Fruit fly (Drosophila melanogaster) whole organism, embryonic: ENCODE measurements around the gene SerRS-m.

ENCODE experiments used
- Ada2b ChIP-seq: fragments of 200-800 bp; sonication (Bioruptor generic); IDR thresholded peaks from 2 replicates; pipeline ENCODE4 v1.3.6; 2022; ENCODE audit warnings: missing biosample characterization, missing genetic modification characterization
- Adf1 ChIP-seq: fragments of 200-800 bp; sonication (Bioruptor generic); IDR thresholded peaks from 2 replicates; pipeline ENCODE4 v1.3.6; 2022; ENCODE audit warnings: missing biosample characterization, missing genetic modification characterization
- CG10321 ChIP-seq: fragments of 200-800 bp; sonication (Bioruptor generic); IDR thresholded peaks from 2 replicates; pipeline ENCODE4 v1.3.6; 2022; ENCODE audit warnings: missing biosample characterization, missing genetic modification characterization
- CG10462 ChIP-seq: fragments of 200-800 bp; sonication (Bioruptor generic); optimal IDR thresholded peaks from 2 replicates; lab custom pipeline; 2016; ENCODE audit warnings: missing biosample characterization, missing genetic modification characterization
- CG14710 ChIP-seq: fragments of 200-800 bp; sonication (Bioruptor generic); optimal IDR thresholded peaks from 3 replicates; lab custom pipeline; 2019; ENCODE audit warnings: missing biosample characterization, mild to moderate bottlenecking, missing genetic modification characterization, moderate library complexity
- CG15011 ChIP-seq: fragments of 200-800 bp; sonication (Bioruptor generic); optimal IDR thresholded peaks from 3 replicates; lab custom pipeline; 2018; ENCODE audit warnings: missing biosample characterization, mild to moderate bottlenecking, missing genetic modification characterization
- CG1602 ChIP-seq: fragments of 200-800 bp; sonication (Bioruptor generic); optimal IDR thresholded peaks from 3 replicates; lab custom pipeline; 2016; ENCODE audit warnings: missing biosample characterization, missing genetic modification characterization
- CG2875 ChIP-seq: fragments of 200-800 bp; sonication (Bioruptor generic); optimal IDR thresholded peaks from 2 replicates; lab custom pipeline; 2017; ENCODE audit warnings: missing biosample characterization, mild to moderate bottlenecking, missing genetic modification characterization, missing genetic modification reagents
- CG31388 ChIP-seq: fragments of 200-800 bp; sonication (Bioruptor generic); optimal IDR thresholded peaks from 2 replicates; lab custom pipeline; 2016; ENCODE audit warnings: missing biosample characterization, missing genetic modification characterization
- CG33213 ChIP-seq: fragments of 200-800 bp; sonication (Bioruptor generic); optimal IDR thresholded peaks from 3 replicates; lab custom pipeline; 2016; ENCODE audit warnings: missing biosample characterization, missing genetic modification characterization
- CG3838 ChIP-seq: fragments of 200-800 bp; sonication (Bioruptor generic); optimal IDR thresholded peaks from 3 replicates; lab custom pipeline; 2016; ENCODE audit warnings: missing biosample characterization, missing genetic modification characterization
- CG42726 ChIP-seq: fragments of 200-800 bp; sonication (Bioruptor generic); IDR thresholded peaks from 2 replicates; pipeline ENCODE4 v1.3.6; 2022; ENCODE audit warnings: missing biosample characterization, missing genetic modification characterization; ENCODE audit not compliant: partially characterized antibody
- CG4360 ChIP-seq: fragments of 200-800 bp; sonication (Bioruptor generic); IDR thresholded peaks from 2 replicates; pipeline ENCODE4 v1.3.6; 2022; ENCODE audit warnings: missing biosample characterization, missing genetic modification characterization
- CG4617 ChIP-seq: fragments of 200-800 bp; sonication (Bioruptor generic); optimal IDR thresholded peaks from 3 replicates; lab custom pipeline; 2016; ENCODE audit warnings: missing biosample characterization, missing genetic modification characterization, borderline replicate concordance
- CG4707 ChIP-seq: fragments of 200-800 bp; sonication (Bioruptor generic); optimal IDR thresholded peaks from 2 replicates; lab custom pipeline; 2018; ENCODE audit warnings: missing biosample characterization, mild to moderate bottlenecking, missing genetic modification characterization, moderate library complexity
- CG5245 ChIP-seq: fragments of 200-800 bp; sonication (Bioruptor generic); optimal IDR thresholded peaks from 3 replicates; lab custom pipeline; 2016; ENCODE audit warnings: missing biosample characterization, missing genetic modification characterization
- CG5953 ChIP-seq: fragments of 200-800 bp; sonication (Bioruptor generic); IDR thresholded peaks from 2 replicates; pipeline ENCODE4 v1.3.6; 2022; ENCODE audit warnings: missing biosample characterization, missing genetic modification characterization
- CG7372 ChIP-seq: fragments of 200-800 bp; sonication (Bioruptor generic); IDR thresholded peaks from 2 replicates; pipeline ENCODE4 v1.3.6; 2022; ENCODE audit warnings: missing biosample characterization, missing genetic modification characterization
- CG7556 ChIP-seq: fragments of 200-800 bp; sonication (Bioruptor generic); optimal IDR thresholded peaks from 2 replicates; lab custom pipeline; 2017; ENCODE audit warnings: missing biosample characterization, mild to moderate bottlenecking, missing genetic modification characterization
- CTCF ChIP-seq: fragments of 200-800 bp; sonication (Bioruptor generic); optimal IDR thresholded peaks from 2 replicates; lab custom pipeline; 2017; ENCODE audit warnings: missing biosample characterization, mild to moderate bottlenecking, missing genetic modification characterization, moderate library complexity
- Chrac-16 ChIP-seq: fragments of 200-800 bp; sonication (Bioruptor generic); optimal IDR thresholded peaks from 3 replicates; lab custom pipeline; 2016; ENCODE audit warnings: missing biosample characterization, missing genetic modification characterization
- Deaf1 ChIP-seq: fragments of 200-800 bp; optimal IDR thresholded peaks from 3 replicates; lab custom pipeline; 2019; ENCODE audit warnings: missing biosample characterization, mild to moderate bottlenecking, missing genetic modification characterization, moderate library complexity
- Dek ChIP-seq: fragments of 200-800 bp; sonication (Bioruptor generic); optimal IDR thresholded peaks from 3 replicates; lab custom pipeline; 2019; ENCODE audit warnings: missing biosample characterization, mild to moderate bottlenecking, missing genetic modification characterization, moderate library complexity
- E2f1 ChIP-seq: fragments of 200-800 bp; sonication (Bioruptor generic); IDR thresholded peaks from 2 replicates; pipeline ENCODE4 v1.3.6; 2022; ENCODE audit warnings: missing biosample characterization, missing genetic modification characterization
- Fer1 ChIP-seq: fragments of 200-800 bp; sonication (Bioruptor generic); optimal IDR thresholded peaks from 2 replicates; lab custom pipeline; 2017; ENCODE audit warnings: missing biosample characterization, mild to moderate bottlenecking, missing genetic modification characterization
- Oaz ChIP-seq: fragments of 200-800 bp; sonication (Bioruptor generic); IDR thresholded peaks from 2 replicates; pipeline ENCODE4 v1.3.6; 2022; ENCODE audit warnings: missing biosample characterization, missing genetic modification characterization
- Optix ChIP-seq: fragments of 200-800 bp; sonication (Bioruptor generic); IDR thresholded peaks from 3 replicates; pipeline ENCODE4 v1.3.6; 2022; ENCODE audit warnings: missing biosample characterization, missing genetic modification characterization
- Side ChIP-seq: fragments of 200-800 bp; sonication (Bioruptor generic); optimal IDR thresholded peaks from 2 replicates; lab custom pipeline; 2016; ENCODE audit warnings: missing biosample characterization, missing genetic modification characterization
- ac ChIP-seq: fragments of 200-800 bp; sonication (Bioruptor generic); optimal IDR thresholded peaks from 3 replicates; lab custom pipeline; 2017; ENCODE audit warnings: missing biosample characterization, mild to moderate bottlenecking, missing genetic modification characterization
- ato ChIP-seq: fragments of 200-800 bp; sonication (Bioruptor generic); IDR thresholded peaks from 2 replicates; pipeline ENCODE4 v1.3.6; 2022; ENCODE audit warnings: missing biosample characterization, missing genetic modification characterization; ENCODE audit not compliant: partially characterized antibody
- bab2 ChIP-seq: fragments of 200-800 bp; sonication (Bioruptor generic); optimal IDR thresholded peaks from 2 replicates; lab custom pipeline; 2016; ENCODE audit warnings: missing biosample characterization, missing genetic modification characterization
- cas ChIP-seq: fragments of 200-800 bp; sonication (Bioruptor generic); IDR thresholded peaks from 2 replicates; pipeline ENCODE4 v1.3.6; 2022; ENCODE audit warnings: missing biosample characterization, missing genetic modification characterization
- dmrt99B ChIP-seq: fragments of 200-800 bp; sonication (Bioruptor generic); optimal IDR thresholded peaks from 2 replicates; lab custom pipeline; 2018; ENCODE audit warnings: missing biosample characterization, mild to moderate bottlenecking, missing genetic modification characterization, moderate library complexity
- eyg ChIP-seq: fragments of 200-800 bp; sonication (Bioruptor generic); optimal IDR thresholded peaks from 3 replicates; lab custom pipeline; 2016; ENCODE audit warnings: missing biosample characterization, missing genetic modification characterization
- fru ChIP-seq: fragments of >200 bp; optimal IDR thresholded peaks from 2 replicates; lab custom pipeline; 2017
- fu2 ChIP-seq: fragments of 200-800 bp; sonication (Bioruptor generic); optimal IDR thresholded peaks from 2 replicates; lab custom pipeline; 2016; ENCODE audit warnings: missing biosample characterization, missing genetic modification characterization
- gsb-n ChIP-seq: fragments of 200-800 bp; sonication (Bioruptor generic); optimal IDR thresholded peaks from 3 replicates; lab custom pipeline; 2018; ENCODE audit warnings: missing biosample characterization, mild to moderate bottlenecking, missing genetic modification characterization
- insv ChIP-seq, 2 experiments: fragments of 200-800 bp; sonication (Bioruptor generic); optimal IDR thresholded peaks; 3 replicates each; lab custom pipeline; 2016 to 2018; ENCODE audit warnings: missing biosample characterization in 2 of 2, missing genetic modification characterization in 2 of 2
- ken ChIP-seq: fragments of 200-800 bp; sonication (Bioruptor generic); IDR thresholded peaks from 3 replicates; pipeline ENCODE4 v1.3.6; 2022; ENCODE audit warnings: missing biosample characterization, missing genetic modification characterization
- onecut ChIP-seq: fragments of 200-800 bp; sonication (Bioruptor generic); IDR thresholded peaks from 2 replicates; pipeline ENCODE4 v1.3.6; 2022; ENCODE audit warnings: missing biosample characterization, missing genetic modification characterization
- phol ChIP-seq: fragments of 200-800 bp; sonication (Bioruptor generic); optimal IDR thresholded peaks from 3 replicates; lab custom pipeline; 2018; ENCODE audit warnings: missing biosample characterization, mild to moderate bottlenecking, missing genetic modification characterization, moderate library complexity
- pita ChIP-seq: fragments of 200-800 bp; sonication (Bioruptor generic); optimal IDR thresholded peaks from 2 replicates; lab custom pipeline; 2017; ENCODE audit warnings: missing biosample characterization, mild to moderate bottlenecking, missing genetic modification characterization
- pum ChIP-seq: fragments of 200-800 bp; sonication (Bioruptor generic); optimal IDR thresholded peaks from 2 replicates; lab custom pipeline; 2016; ENCODE audit warnings: missing biosample characterization, missing genetic modification characterization
- repo ChIP-seq: fragments of 200-800 bp; sonication (Bioruptor generic); optimal IDR thresholded peaks from 2 replicates; lab custom pipeline; 2016; ENCODE audit warnings: missing biosample characterization, missing genetic modification characterization
- sens-2 ChIP-seq: fragments of 200-800 bp; sonication (Bioruptor generic); IDR thresholded peaks from 2 replicates; pipeline ENCODE4 v1.3.6; 2022; ENCODE audit warnings: missing biosample characterization, missing genetic modification characterization
- seq ChIP-seq: fragments of 200-800 bp; sonication (Bioruptor generic); IDR thresholded peaks from 2 replicates; pipeline ENCODE4 v1.3.6; 2022; ENCODE audit warnings: missing biosample characterization, missing genetic modification characterization
- shn ChIP-seq: fragments of 200-800 bp; sonication (Bioruptor generic); optimal IDR thresholded peaks from 3 replicates; lab custom pipeline; 2016; ENCODE audit warnings: missing biosample characterization, missing genetic modification characterization
- ssp ChIP-seq: fragments of 200-800 bp; sonication (Bioruptor generic); IDR thresholded peaks from 2 replicates; pipeline ENCODE4 v1.3.6; 2022; ENCODE audit warnings: missing biosample characterization, missing genetic modification characterization
- stwl ChIP-seq: fragments of 200-800 bp; sonication (Bioruptor generic); optimal IDR thresholded peaks from 3 replicates; lab custom pipeline; 2018; ENCODE audit warnings: missing biosample characterization, mild to moderate bottlenecking, missing genetic modification characterization, moderate library complexity
- tna ChIP-seq: fragments of 200-800 bp; sonication (Bioruptor generic); IDR thresholded peaks from 2 replicates; pipeline ENCODE4 v1.3.6; 2022; ENCODE audit warnings: missing biosample characterization, missing genetic modification characterization; ENCODE audit not compliant: partially characterized antibody
- trem ChIP-seq: fragments of 200-800 bp; optimal IDR thresholded peaks from 3 replicates; lab custom pipeline; 2019; ENCODE audit warnings: missing biosample characterization, mild to moderate bottlenecking, missing genetic modification characterization, moderate library complexity
- vvl ChIP-seq: fragments of 200-800 bp; sonication (Bioruptor generic); IDR thresholded peaks from 2 replicates; pipeline ENCODE4 v1.3.6; 2022; ENCODE audit warnings: missing biosample characterization, missing genetic modification characterization

Gene SerRS-m

DNA sequence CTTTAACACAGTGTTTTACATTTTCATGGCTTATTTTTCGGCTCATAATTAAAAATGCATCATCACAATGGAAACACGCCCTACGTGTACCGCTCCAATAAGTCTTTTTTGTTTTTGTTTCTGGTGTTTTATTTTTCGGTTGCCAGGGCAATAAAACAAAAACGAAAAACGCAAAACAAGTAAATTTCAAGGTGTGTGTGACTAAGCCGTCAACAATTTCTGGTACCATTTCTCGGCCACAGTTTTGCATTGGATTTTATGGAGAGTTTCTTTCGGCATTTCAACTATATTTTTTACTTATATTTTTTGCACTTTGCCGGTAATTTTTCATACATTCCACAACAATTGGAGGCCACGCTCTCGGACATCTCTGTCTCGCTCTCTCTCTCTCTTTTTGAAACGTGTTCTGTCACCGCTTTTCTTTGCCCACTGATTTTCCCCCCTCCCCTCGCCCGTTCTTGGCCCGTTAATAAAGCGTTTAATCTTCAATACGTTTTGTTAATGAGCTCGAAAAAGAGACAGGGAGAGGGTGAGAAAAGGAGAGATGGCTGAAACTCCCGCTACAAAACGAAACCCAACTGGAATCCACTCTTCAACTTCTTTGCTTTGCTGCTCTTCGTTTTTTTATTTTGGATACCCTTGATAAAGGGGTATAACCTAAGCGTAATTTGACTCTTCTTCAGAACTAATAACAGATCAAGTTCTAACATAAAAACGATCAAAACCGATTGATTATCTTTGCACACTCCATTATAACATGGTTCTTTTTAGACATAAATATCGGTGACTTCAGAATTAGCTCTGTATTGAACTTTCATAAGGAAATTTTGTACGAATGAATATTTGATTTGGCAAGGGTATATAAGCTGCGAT is 47.2 kb upstream of the SerRS-m start (continued):
- TF ChIP-seq ac (GFP tag; lab: Kevin White, UChicago) (no peak), CG7556 (GFP tag; lab: Kevin White, UChicago) (peak; percentile 26), CG4617 (GFP tag; lab: Kevin White, UChicago) (no peak), CG3838 (GFP tag; lab: Kevin White, UChicago) (no peak), Chrac-16 (GFP tag; lab: Kevin White, UChicago) (no peak), Deaf1 (tag; lab: Kevin White, UChicago) (no peak), fru (lab: Kevin White, UChicago) (no peak), ken (GFP tag; lab: Robert Waterston, UW) (no peak), stwl (tag; lab: Kevin White, UChicago) (no peak), phol (tag; lab: Kevin White, UChicago) (peak; percentile 51), CG42726 (GFP tag; lab: Robert Waterston, UW) (no peak), CG5245 (GFP tag; lab: Kevin White, UChicago) (no peak), trem (tag; lab: Kevin White, UChicago) (no peak), dmrt99B (tag; lab: Kevin White, UChicago) (peak; percentile 68), E2f1 (GFP tag; lab: Robert Waterston, UW) (no peak), CG2875 (GFP tag; lab: Kevin White, UChicago) (no peak), insv (GFP tag; optimal IDR thresholded peaks at IDR 0.05; lab: Kevin White, UChicago) (no peak), Side (GFP tag; lab: Kevin White, UChicago) (no peak), bab2 (no peak), CTCF (GFP tag; lab: Kevin White, UChicago) (no peak), cas (GFP tag; lab: Robert Waterston, UW) (no peak), vvl (GFP tag; lab: Robert Waterston, UW) (no peak), Ada2b (GFP tag; lab: Robert Waterston, UW) (no peak), CG33213 (GFP tag; lab: Kevin White, UChicago) (no peak), CG14710 (no peak), ato (GFP tag; lab: Robert Waterston, UW) (no peak), CG1602 (GFP tag; lab: Kevin White, UChicago) (no peak), fu2 (no peak), sens-2 (GFP tag; lab: Robert Waterston, UW) (no peak), Adf1 (GFP tag; lab: Robert Waterston, UW) (no peak), pum (GFP tag; lab: Kevin White, UChicago) (peak; percentile 20), tna (GFP tag; lab: Robert Waterston, UW) (no peak), Oaz (GFP tag; lab: Robert Waterston, UW) (no peak), Dek (tag; lab: Kevin White, UChicago) (peak; percentile 13), CG7372 (no peak), repo (no peak), pita (GFP tag; lab: Kevin White, UChicago) (no peak), Optix (no peak), seq (no peak), CG4360 (GFP tag; lab: Robert Waterston, UW) (no peak), shn (no peak), onecut (GFP tag; lab: Robert Waterston, UW) (no peak), CG31388 (GFP tag; lab: Kevin White, UChicago) (no peak), CG15011 (GFP tag; lab: Kevin White, UChicago) (no peak), ssp (GFP tag; lab: Robert Waterston, UW) (no peak), CG10462 (GFP tag; lab: Kevin White, UChicago) (no peak), CG4707 (no peak), Fer1 (GFP tag; lab: Kevin White, UChicago) (no peak), gsb-n (tag; lab: Kevin White, UChicago) (peak; percentile 46), eyg (GFP tag; lab: Kevin White, UChicago) (no peak), CG10321 (GFP tag; lab: Robert Waterston, UW) (no peak), CG5953 (no peak)
